Worm (Caenorhabditis elegans): ENCODE results near the gene emb-5.

DNA sequence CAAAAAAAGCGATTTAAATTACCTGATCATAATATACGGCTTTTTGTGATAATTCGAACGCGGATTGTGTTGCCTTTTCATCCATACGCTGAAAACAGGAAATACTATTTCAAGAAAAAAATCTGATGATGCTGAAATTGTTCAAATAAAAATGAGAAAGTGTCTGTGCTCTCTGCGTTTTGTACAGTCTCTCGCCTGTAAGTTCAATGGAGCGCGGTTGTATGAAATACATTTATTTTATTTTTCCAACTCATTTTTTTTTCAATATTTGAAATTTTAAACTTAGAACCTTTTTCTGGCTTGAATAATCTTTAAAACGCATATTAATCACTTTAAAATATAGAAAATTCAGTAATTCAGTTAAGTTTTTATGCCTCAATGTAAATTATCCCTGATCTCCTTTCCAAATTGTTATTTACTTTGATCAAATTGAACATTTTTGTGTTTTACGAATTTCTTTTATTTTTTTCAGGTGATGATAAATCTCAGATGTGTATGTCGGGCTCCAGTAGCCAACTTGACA, 16.5 kb downstream of the emb-5 start, which contains the start of the genes clp-2 and mrpl-16:
- TF ChIP-seq ztf-29 (GFP tag; IDR thresholded peaks at IDR 0.05) (no peak), ref-1 (GFP tag; conservative IDR thresholded peaks at IDR 0.05) (no peak), ztf-23 (GFP tag; IDR thresholded peaks at IDR 0.05) (no peak)
